Worm (Caenorhabditis elegans) whole organism, young adult: Measurements from ENCODE around the gene E02H9.6.

Source experiments
- B0336.3 ChIP-seq: fragments of 200-800 bp; sonication (Bioruptor generic); IDR thresholded peaks from 2 replicates; pipeline ENCODE4 v1.3.6; 2022; ENCODE audit warnings: missing genetic modification characterization, missing compliant biosample characterization
- F33H1.4 ChIP-seq: fragments of 200-800 bp; sonication (Bioruptor generic); IDR thresholded peaks from 2 replicates; pipeline ENCODE4 v1.3.6; 2022; ENCODE audit warnings: missing genetic modification reagents, missing genetic modification characterization, missing compliant biosample characterization
- T07F8.4 ChIP-seq: sonication (generic microtip); optimal IDR thresholded peaks from 2 replicates; lab custom pipeline; 2016; ENCODE audit warnings: mild to moderate bottlenecking, missing genetic modification characterization, moderate library complexity, missing compliant biosample characterization
- Y53F4B.3 ChIP-seq: fragments of 200-800 bp; sonication (Bioruptor generic); IDR thresholded peaks from 2 replicates; pipeline ENCODE4 v1.3.6; 2022; ENCODE audit warnings: missing genetic modification reagents, missing genetic modification characterization, missing compliant biosample characterization
- Y95B8A.8 ChIP-seq: fragments of 200-800 bp; sonication (Bioruptor generic); IDR thresholded peaks from 2 replicates; pipeline ENCODE4 v1.3.6; 2022; ENCODE audit warnings: missing genetic modification reagents, missing genetic modification characterization, missing compliant biosample characterization
- athp-1 ChIP-seq: sonication (generic microtip); optimal IDR thresholded peaks from 2 replicates; lab custom pipeline; 2017; ENCODE audit warnings: mild to moderate bottlenecking, missing genetic modification characterization, missing compliant biosample characterization
- attf-5 ChIP-seq: fragments of 200-800 bp; sonication (Bioruptor generic); optimal IDR thresholded peaks from 2 replicates; lab custom pipeline; 2018; ENCODE audit warnings: mild to moderate bottlenecking, missing genetic modification characterization, missing compliant biosample characterization
- bed-1 ChIP-seq: fragments of 200-800 bp; sonication (Bioruptor generic); IDR thresholded peaks from 2 replicates; pipeline ENCODE4 v1.3.6; 2022; ENCODE audit warnings: missing genetic modification reagents, missing genetic modification characterization, missing compliant biosample characterization
- ceh-58 ChIP-seq: fragments of 200-800 bp; sonication (Bioruptor generic); IDR thresholded peaks from 2 replicates; pipeline ENCODE4 v1.3.6; 2022; ENCODE audit warnings: missing genetic modification characterization, missing compliant biosample characterization
- dox-1 ChIP-seq: fragments of 200-800 bp; sonication (Bioruptor generic); IDR thresholded peaks from 2 replicates; pipeline ENCODE4 v1.3.6; 2022; ENCODE audit warnings: missing genetic modification reagents, missing genetic modification characterization, missing compliant biosample characterization
- fkh-3 ChIP-seq: sonication (generic microtip); optimal IDR thresholded peaks from 2 replicates; lab custom pipeline; 2016; ENCODE audit warnings: mild to moderate bottlenecking, missing genetic modification characterization, missing compliant biosample characterization
- hmg-1.2 ChIP-seq: fragments of 200-800 bp; sonication (Bioruptor generic); IDR thresholded peaks from 2 replicates; pipeline ENCODE4 v1.3.6; 2022; ENCODE audit warnings: missing genetic modification reagents, missing genetic modification characterization, missing compliant biosample characterization
- lsy-27 ChIP-seq: sonication (generic microtip); optimal IDR thresholded peaks from 2 replicates; lab custom pipeline; 2017; ENCODE audit warnings: missing genetic modification characterization, mild to moderate bottlenecking, missing compliant biosample characterization, antibody characterized with exemption, missing genotype, borderline replicate concordance; ENCODE audit not compliant: insufficient read depth
- nfyb-1 ChIP-seq: fragments of 200-800 bp; sonication (Bioruptor generic); IDR thresholded peaks from 2 replicates; pipeline ENCODE4 v1.3.6; 2022; ENCODE audit warnings: missing genetic modification reagents, missing genetic modification characterization, missing compliant biosample characterization
- rec-8 ChIP-seq, 2 experiments: sonication (generic microtip); optimal IDR thresholded peaks; 2 replicates each; lab custom pipeline; 2016; ENCODE audit warnings: mild to moderate bottlenecking in 2 of 2, missing genetic modification characterization in 2 of 2, missing genetic modification reagents in 2 of 2, missing genotype in 2 of 2, missing biosample characterization in 1 of 2, missing compliant biosample characterization in 1 of 2, moderate library complexity in 1 of 2
- repo-1 ChIP-seq: sonication (generic microtip); optimal IDR thresholded peaks from 2 replicates; lab custom pipeline; 2017; ENCODE audit warnings: mild to moderate bottlenecking, missing genetic modification characterization, missing compliant biosample characterization
- snpc-3.4 ChIP-seq: sonication (generic microtip); optimal IDR thresholded peaks from 2 replicates; lab custom pipeline; 2017; ENCODE audit warnings: missing genetic modification characterization, mild to moderate bottlenecking, missing compliant biosample characterization, antibody characterized with exemption, moderate library complexity, missing genotype, missing genetic modification reagents
- tbp1 ChIP-seq: fragments of 200-800 bp; sonication (Bioruptor generic); optimal IDR thresholded peaks from 2 replicates; lab custom pipeline; 2018; ENCODE audit warnings: mild to moderate bottlenecking, missing genetic modification characterization, missing compliant biosample characterization
- unc-62 ChIP-seq: fragments of 150-350 bp; optimal IDR thresholded peaks from 2 replicates; lab custom pipeline; 2014; ENCODE audit warnings: missing biosample characterization, missing genetic modification reagents, missing genetic modification characterization

The E02H9.6 gene

ce11 chrIII:2478605-2479004 lies 42.7 kb downstream of the E02H9.6 start (continued):
- TF ChIP-seq Y95B8A.8 (GFP tag; lab: Robert Waterston, UW) (no peak), tbp1 (GFP tag; lab: Kevin White, UChicago) (no peak), athp-1 (no peak)
- TF ChIP-seq, all 124 proteins: peak for 0

ce11 chrIII:2482171-2482570 lies 46.3 kb downstream of the E02H9.6 start:
- TF ChIP-seq lsy-27 (tag; lab: Kevin White, UChicago): no peak
- peak; percentile 51; the same call in 1 of the 2 replicates for TF ChIP-seq F33H1.4 (GFP tag; lab: Robert Waterston, UW)
- no peak for TF ChIP-seq dox-1 (GFP tag; lab: Robert Waterston, UW)

- TF ChIP-seq T07F8.4 (tag; lab: Kevin White, UChicago) (no peak), rec-8 (tag; optimal IDR thresholded peaks at IDR 0.05; lab: Kevin White, UChicago) (no peak), bed-1 (no peak), Y53F4B.3 (GFP tag; lab: Robert Waterston, UW) (no peak), repo-1 (no peak), fkh-3 (tag; lab: Kevin White, UChicago) (no peak), hmg-1.2 (GFP tag; lab: Robert Waterston, UW) (no peak), unc-62 (GFP tag; lab: Kevin White, UChicago) (no peak), attf-5 (GFP tag; lab: Kevin White, UChicago) (no peak), B0336.3 (GFP tag; lab: Robert Waterston, UW) (no peak), nfyb-1 (GFP tag; lab: Robert Waterston, UW) (no peak), ceh-58 (no peak), snpc-3.4 (tag; lab: Kevin White, UChicago) (no peak)
- TF ChIP-seq, all 124 proteins: peak for 0
Measured at ce11 chrIII:2482754-2483153, 46.8 kb downstream of the E02H9.6 start.
